Worm (Caenorhabditis elegans) whole organism, L4 larva: Measurements from ENCODE around the gene F35H8.4.
A peak's percentile ranks its signal among the peaks of the same experiment; 100 is the strongest.

Experiments
- D1046.2 ChIP-seq: fragments of 200-800 bp; sonication (Bioruptor generic); IDR thresholded peaks from 2 replicates; pipeline ENCODE4 v1.3.6; 2022; ENCODE audit warnings: missing genetic modification characterization, missing compliant biosample characterization
- F10B5.3 ChIP-seq: sonication (generic microtip); optimal IDR thresholded peaks from 2 replicates; lab custom pipeline; 2016; ENCODE audit warnings: mild to moderate bottlenecking, missing genetic modification characterization, missing compliant biosample characterization
- F37D6.2 ChIP-seq: sonication (generic microtip); optimal IDR thresholded peaks from 2 replicates; lab custom pipeline; 2016; ENCODE audit warnings: mild to moderate bottlenecking, missing genetic modification characterization, missing compliant biosample characterization
- F44E2.7 ChIP-seq: fragments of 200-800 bp; sonication (Bioruptor generic); IDR thresholded peaks from 2 replicates; pipeline ENCODE4 v2.1.2; 2022; ENCODE audit warnings: missing genetic modification characterization, missing compliant biosample characterization
- R02D3.7 ChIP-seq: fragments of 150-350 bp; sonication (generic microtip); optimal IDR thresholded peaks from 3 replicates; lab custom pipeline; 2014; ENCODE audit warnings: missing biosample characterization, missing genetic modification characterization
- T26A8.4 ChIP-seq: fragments of 200-800 bp; sonication (Bioruptor generic); IDR thresholded peaks from 2 replicates; pipeline ENCODE4 v1.3.6; 2022; ENCODE audit warnings: missing genetic modification characterization, missing compliant biosample characterization
- Y105C5A.15 ChIP-seq: fragments of 200-800 bp; sonication (Bioruptor generic); IDR thresholded peaks from 2 replicates; pipeline ENCODE4 v1.3.6; 2022; ENCODE audit warnings: missing genetic modification characterization, missing compliant biosample characterization
- Y48G9A.11 ChIP-seq: fragments of 200-800 bp; sonication (Bioruptor generic); IDR thresholded peaks from 2 replicates; pipeline ENCODE4 v1.3.6; 2022; ENCODE audit warnings: missing genetic modification reagents, missing genetic modification characterization, missing compliant biosample characterization
- Y75B8A.6 ChIP-seq: fragments of 200-800 bp; sonication (Bioruptor generic); IDR thresholded peaks from 2 replicates; pipeline ENCODE4 v1.3.6; 2022; ENCODE audit warnings: missing genetic modification reagents, missing genetic modification characterization, missing compliant biosample characterization
- aha-1 ChIP-seq: fragments of 150-350 bp; peaks from one replicate; lab custom pipeline; 2014; ENCODE audit warnings: missing biosample characterization, missing genetic modification characterization
- arid-1 ChIP-seq: fragments of 200-800 bp; sonication (Bioruptor generic); conservative IDR thresholded peaks from 2 replicates; pipeline ENCODE4 v1.3.6; 2022; ENCODE audit warnings: missing genetic modification reagents, missing genetic modification characterization, missing compliant biosample characterization
- attf-4 ChIP-seq: sonication (generic microtip); optimal IDR thresholded peaks from 3 replicates; lab custom pipeline; 2017; ENCODE audit warnings: missing biosample characterization, missing genetic modification characterization
- ceh-28 ChIP-seq: fragments of 150-350 bp; optimal IDR thresholded peaks from 2 replicates; lab custom pipeline; 2014; ENCODE audit warnings: missing biosample characterization, missing genetic modification reagents, missing genetic modification characterization
- ceh-44 ChIP-seq: fragments of 200-800 bp; sonication (Bioruptor generic); IDR thresholded peaks from 2 replicates; pipeline ENCODE4 v1.3.6; 2022; ENCODE audit warnings: missing genetic modification reagents, missing genetic modification characterization, missing compliant biosample characterization
- daf-16 ChIP-seq, 3 experiments: sonication (generic microtip); optimal IDR thresholded peaks; 2 replicates each; lab custom pipeline; 2016 to 2017; ENCODE audit warnings: missing genetic modification characterization in 3 of 3, missing genetic modification reagents in 3 of 3, mild to moderate bottlenecking in 2 of 3, missing compliant biosample characterization in 2 of 3, missing biosample characterization in 1 of 3, moderate library complexity in 1 of 3
- daf-19 ChIP-seq: fragments of 200-800 bp; sonication (Bioruptor generic); conservative IDR thresholded peaks from 2 replicates; pipeline ENCODE4 v1.3.6; 2022; ENCODE audit warnings: missing genetic modification characterization, missing compliant biosample characterization
- daf-8 ChIP-seq: fragments of 200-800 bp; sonication (Bioruptor generic); IDR thresholded peaks from 2 replicates; pipeline ENCODE4 v1.3.6; 2022; ENCODE audit warnings: missing genetic modification characterization, missing compliant biosample characterization
- dmd-6 ChIP-seq: fragments of 200-800 bp; sonication (Bioruptor generic); IDR thresholded peaks from 2 replicates; pipeline ENCODE4 v1.3.6; 2022; ENCODE audit warnings: missing genetic modification reagents, missing genetic modification characterization, missing compliant biosample characterization
- dpl-1 ChIP-seq: fragments of 150-350 bp; optimal IDR thresholded peaks from 2 replicates; lab custom pipeline; 2014; ENCODE audit warnings: missing biosample characterization, missing genetic modification reagents, missing genetic modification characterization
- duxl-1 ChIP-seq: sonication (generic microtip); optimal IDR thresholded peaks from 2 replicates; lab custom pipeline; 2016; ENCODE audit warnings: mild to moderate bottlenecking, missing genetic modification characterization, moderate library complexity, missing compliant biosample characterization; ENCODE audit not compliant: poor library complexity
- egl-43 ChIP-seq: fragments of 200-800 bp; sonication (Bioruptor generic); IDR thresholded peaks from 2 replicates; pipeline ENCODE4 v1.3.6; 2022; ENCODE audit warnings: missing genetic modification reagents, missing genetic modification characterization, missing compliant biosample characterization
- hif-1 ChIP-seq, 2 experiments: sonication (generic microtip); optimal IDR thresholded peaks; 2 replicates each; lab custom pipeline; 2016 to 2017; ENCODE audit warnings: missing compliant biosample characterization in 2 of 2, missing genetic modification characterization in 2 of 2, missing genetic modification reagents in 2 of 2, missing genotype in 2 of 2, mild to moderate bottlenecking in 1 of 2
- hlh-11 ChIP-seq: fragments of 200-800 bp; sonication (Bioruptor generic); optimal IDR thresholded peaks from 2 replicates; lab custom pipeline; 2018; ENCODE audit warnings: mild to moderate bottlenecking, missing genetic modification characterization, missing compliant biosample characterization
- hlh-30 ChIP-seq: sonication (generic microtip); optimal IDR thresholded peaks from 2 replicates; lab custom pipeline; 2017; ENCODE audit warnings: antibody characterized with exemption, mild to moderate bottlenecking, missing genetic modification characterization, missing compliant biosample characterization; ENCODE audit not compliant: insufficient read depth
- jun-1 ChIP-seq: fragments of 150-350 bp; optimal IDR thresholded peaks from 2 replicates; lab custom pipeline; 2014; ENCODE audit warnings: missing biosample characterization, missing genetic modification reagents, missing genetic modification characterization
- lin-1 ChIP-seq: fragments of 200-800 bp; sonication (Bioruptor generic); IDR thresholded peaks from 2 replicates; pipeline ENCODE4 v1.3.6; 2022; ENCODE audit warnings: missing genetic modification reagents, missing genetic modification characterization, missing compliant biosample characterization
- lin-13 ChIP-seq: fragments of 150-350 bp; optimal IDR thresholded peaks from 2 replicates; lab custom pipeline; 2014; ENCODE audit warnings: missing biosample characterization, missing genetic modification reagents, missing genetic modification characterization
- lin-15B ChIP-seq: fragments of 150-350 bp; sonication (generic microtip); optimal IDR thresholded peaks from 3 replicates; lab custom pipeline; 2014; ENCODE audit warnings: missing biosample characterization, missing genetic modification characterization
- lin-29 ChIP-seq: fragments of 200-800 bp; sonication (Bioruptor generic); IDR thresholded peaks from 2 replicates; pipeline ENCODE4 v1.3.6; 2022; ENCODE audit warnings: missing genetic modification reagents, missing genetic modification characterization, missing compliant biosample characterization
- madf-9 ChIP-seq: fragments of 200-800 bp; sonication (Bioruptor generic); conservative IDR thresholded peaks from 2 replicates; pipeline ENCODE4 v1.3.6; 2022; ENCODE audit warnings: missing genetic modification reagents, missing genetic modification characterization, missing compliant biosample characterization
- mep-1 ChIP-seq: fragments of 150-350 bp; sonication (generic microtip); optimal IDR thresholded peaks from 3 replicates; lab custom pipeline; 2014; ENCODE audit warnings: missing biosample characterization, missing genetic modification characterization
- mxl-3 ChIP-seq: fragments of 200-800 bp; sonication (Bioruptor generic); optimal IDR thresholded peaks from 2 replicates; lab custom pipeline; 2018; ENCODE audit warnings: mild to moderate bottlenecking, missing genetic modification characterization, missing compliant biosample characterization
- nhr-111 ChIP-seq: fragments of 200-800 bp; sonication (Bioruptor generic); optimal IDR thresholded peaks from 2 replicates; lab custom pipeline; 2018; ENCODE audit warnings: mild to moderate bottlenecking, missing genetic modification characterization, missing compliant biosample characterization
- nhr-28 ChIP-seq: fragments of 150-350 bp; optimal IDR thresholded peaks from 2 replicates; lab custom pipeline; 2014; ENCODE audit warnings: missing biosample characterization, missing genetic modification characterization
- nhr-42 ChIP-seq: fragments of 200-800 bp; sonication (Bioruptor generic); IDR thresholded peaks from 2 replicates; pipeline ENCODE4 v1.3.6; 2022; ENCODE audit warnings: missing genetic modification characterization, missing compliant biosample characterization
- nhr-48 ChIP-seq: sonication (generic microtip); optimal IDR thresholded peaks from 2 replicates; lab custom pipeline; 2016; ENCODE audit warnings: mild to moderate bottlenecking, missing genetic modification characterization, missing compliant biosample characterization
- nhr-6 ChIP-seq: fragments of 150-350 bp; optimal IDR thresholded peaks from 2 replicates; lab custom pipeline; 2014; ENCODE audit warnings: missing biosample characterization, missing genetic modification characterization
- php-3 ChIP-seq: fragments of 200-800 bp; sonication (Bioruptor generic); IDR thresholded peaks from 2 replicates; pipeline ENCODE4 v1.3.6; 2022; ENCODE audit warnings: missing genetic modification reagents, missing genetic modification characterization, missing compliant biosample characterization
- saeg-2 ChIP-seq: fragments of 200-800 bp; sonication (Bioruptor generic); IDR thresholded peaks from 2 replicates; pipeline ENCODE4 v1.3.6; 2022; ENCODE audit warnings: missing genetic modification reagents, missing genetic modification characterization, missing compliant biosample characterization
- set-16 ChIP-seq: fragments of 200-800 bp; sonication (Bioruptor generic); IDR thresholded peaks from 2 replicates; pipeline ENCODE4 v1.3.6; 2022; ENCODE audit warnings: missing genetic modification reagents, missing genetic modification characterization, missing compliant biosample characterization
- snpc-1.2 ChIP-seq: fragments of 200-800 bp; sonication (Bioruptor generic); IDR thresholded peaks from 2 replicates; pipeline ENCODE4 v1.3.6; 2022; ENCODE audit warnings: missing genetic modification reagents, missing genetic modification characterization, missing compliant biosample characterization
- spr-1 ChIP-seq: sonication (generic microtip); optimal IDR thresholded peaks from 2 replicates; lab custom pipeline; 2016; ENCODE audit warnings: mild to moderate bottlenecking, missing genetic modification characterization, missing compliant biosample characterization
- tag-97 ChIP-seq: fragments of 200-800 bp; sonication (Bioruptor generic); IDR thresholded peaks from 2 replicates; pipeline ENCODE4 v1.3.6; 2022; ENCODE audit warnings: missing genetic modification characterization, missing compliant biosample characterization
- tra-1 ChIP-seq: fragments of 200-800 bp; sonication (Bioruptor generic); IDR thresholded peaks from 2 replicates; pipeline ENCODE4 v1.3.6; 2022; ENCODE audit warnings: missing genetic modification reagents, missing genetic modification characterization, missing compliant biosample characterization
- unc-130 ChIP-seq: sonication (generic microtip); optimal IDR thresholded peaks from 2 replicates; lab custom pipeline; 2016; ENCODE audit warnings: missing genetic modification reagents, missing genetic modification characterization, missing compliant biosample characterization
- zfp-2 ChIP-seq: sonication (generic microtip); optimal IDR thresholded peaks from 2 replicates; lab custom pipeline; 2016; ENCODE audit warnings: mild to moderate bottlenecking, missing genetic modification characterization, missing compliant biosample characterization
- zfp-3 ChIP-seq: fragments of 200-800 bp; sonication (Bioruptor generic); conservative IDR thresholded peaks from 2 replicates; pipeline ENCODE4 v1.3.6; 2022; ENCODE audit warnings: missing genetic modification reagents, missing genetic modification characterization, missing compliant biosample characterization
- zip-11 ChIP-seq: fragments of 200-800 bp; sonication (Bioruptor generic); IDR thresholded peaks from 2 replicates; pipeline ENCODE4 v1.3.6; 2022; ENCODE audit warnings: missing genetic modification characterization, missing compliant biosample characterization
- zip-2 ChIP-seq: fragments of 150-350 bp; optimal IDR thresholded peaks from 2 replicates; lab custom pipeline; 2014; ENCODE audit warnings: missing biosample characterization, missing genetic modification characterization

Gene F35H8.4

DNA sequence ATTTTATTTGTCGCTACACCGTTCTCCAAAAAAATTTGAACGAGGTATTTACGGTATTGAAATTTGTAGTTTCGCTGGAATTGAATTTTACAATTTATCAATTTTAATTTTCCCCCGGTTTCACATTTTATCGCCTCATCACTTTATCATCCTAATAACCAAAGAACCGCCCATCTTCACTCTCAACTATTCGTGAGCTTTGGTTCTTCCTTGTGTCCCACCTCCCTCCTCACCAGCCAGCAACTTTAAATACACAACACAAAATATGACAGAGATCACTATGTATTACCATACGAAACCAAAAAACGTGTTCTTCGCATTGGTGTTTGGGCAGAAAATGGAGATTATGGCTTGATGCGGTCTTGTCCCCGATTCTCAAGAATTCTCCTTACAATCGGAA, 44.2 kb upstream of the F35H8.4 start (continued):
- TF ChIP-seq daf-16 (GFP tag; optimal IDR thresholded peaks at IDR 0.05; lab: Kevin White, UChicago) (no peak), daf-16 (tag; optimal IDR thresholded peaks at IDR 0.05; lab: Kevin White, UChicago) (peak; percentile 61), lin-15B (tag; lab: Kevin White, UChicago) (no peak), egl-43 (GFP tag; lab: Robert Waterston, UW) (no peak), jun-1 (tag; lab: Kevin White, UChicago) (no peak), T26A8.4 (GFP tag; lab: Robert Waterston, UW) (no peak), aha-1 (tag; lab: Kevin White, UChicago) (peak; percentile 58), zip-11 (GFP tag; lab: Robert Waterston, UW) (no peak), lin-1 (peak; percentile 31; the same call in 1 of the 2 replicates), arid-1 (GFP tag; lab: Robert Waterston, UW) (no peak), D1046.2 (GFP tag; lab: Robert Waterston, UW) (no peak), R02D3.7 (no peak), Y75B8A.6 (GFP tag; lab: Robert Waterston, UW) (no peak), dmd-6 (peak; percentile 72), saeg-2 (GFP tag; lab: Robert Waterston, UW) (no peak), nhr-28 (tag; lab: Kevin White, UChicago) (peak; percentile 82), tra-1 (GFP tag; lab: Robert Waterston, UW) (0 out of 2 replicates have a peak, but pooled peaks have one; percentile 28), dpl-1 (GFP tag; lab: Kevin White, UChicago) (no peak), hlh-11 (tag; lab: Kevin White, UChicago) (peak; percentile 47), mxl-3 (GFP tag; lab: Kevin White, UChicago) (peak; percentile 34), nhr-48 (no peak), mep-1 (peak; percentile 6), F10B5.3 (tag; lab: Kevin White, UChicago) (no peak), hlh-30 (peak; percentile 24), Y48G9A.11 (GFP tag; lab: Robert Waterston, UW) (no peak), lin-13 (GFP tag; lab: Kevin White, UChicago) (no peak), unc-130 (GFP tag; lab: Kevin White, UChicago) (no peak), zfp-2 (tag; lab: Kevin White, UChicago) (no peak), attf-4 (no peak)

DNA sequence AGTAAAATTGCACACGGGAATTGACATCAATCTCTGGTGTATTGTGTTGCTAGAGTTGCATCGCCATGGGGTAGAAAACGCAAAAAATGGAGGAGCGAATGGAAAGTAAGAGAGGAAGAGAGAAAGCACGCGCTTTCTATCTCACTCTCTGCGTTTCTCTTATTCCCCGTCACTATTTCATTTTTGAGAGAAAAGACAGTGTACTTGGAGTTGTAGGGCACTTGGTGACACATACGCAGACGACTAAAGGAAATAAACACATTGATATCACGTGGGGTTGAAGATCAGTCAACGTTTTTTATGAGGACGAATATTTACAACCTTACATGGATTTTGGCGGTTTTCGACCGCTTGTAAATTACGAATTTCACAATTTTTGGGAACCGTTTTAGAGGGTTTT, 43.6 kb upstream of the F35H8.4 start:
- TF ChIP-seq daf-19 (GFP tag; lab: Robert Waterston, UW) (no peak), mep-1 (peak; percentile 96), nhr-42 (GFP tag; lab: Robert Waterston, UW) (peak; percentile 76; the same call in 1 of the 2 replicates), nhr-111 (GFP tag; lab: Kevin White, UChicago) (no peak), tag-97 (no peak), snpc-1.2 (no peak), F44E2.7 (GFP tag; lab: Robert Waterston, UW) (no peak), Y105C5A.15 (GFP tag; lab: Robert Waterston, UW) (no peak), lin-13 (GFP tag; lab: Kevin White, UChicago) (peak; percentile 78), ceh-28 (no peak), hif-1 (tag; optimal IDR thresholded peaks at IDR 0.05; lab: Kevin White, UChicago) (peak; percentile 75 to 96), zip-2 (peak; percentile 37), daf-8 (GFP tag; lab: Robert Waterston, UW) (no peak), set-16 (GFP tag; lab: Robert Waterston, UW) (no peak), php-3 (GFP tag; lab: Robert Waterston, UW) (peak; percentile 84), mxl-3 (GFP tag; lab: Kevin White, UChicago) (peak; percentile 99), arid-1 (GFP tag; lab: Robert Waterston, UW) (peak; percentile 69; the same call in 1 of the 2 replicates), duxl-1 (tag; lab: Kevin White, UChicago) (peak; percentile 53), madf-9 (GFP tag; lab: Robert Waterston, UW) (no peak), Y75B8A.6 (GFP tag; lab: Robert Waterston, UW) (0 out of 2 replicates have a peak, but pooled peaks have one; percentile 16), ceh-44 (GFP tag; lab: Robert Waterston, UW) (no peak), F37D6.2 (tag; lab: Kevin White, UChicago) (peak; percentile 42), spr-1 (tag; lab: Kevin White, UChicago) (peak; percentile 60), lin-29 (GFP tag; lab: Robert Waterston, UW) (peak; percentile 64; the same call in 1 of the 2 replicates), daf-16 (GFP tag; optimal IDR thresholded peaks at IDR 0.05; lab: Kevin White, UChicago) (peak; percentile 72 to 82), daf-16 (tag; optimal IDR thresholded peaks at IDR 0.05; lab: Kevin White, UChicago) (peak; percentile 98), T26A8.4 (GFP tag; lab: Robert Waterston, UW) (peak; percentile 76), nhr-6 (peak; percentile 98), zfp-3 (GFP tag; lab: Robert Waterston, UW) (0 out of 2 replicates have a peak, but pooled peaks have one; percentile 50)
